Fruit fly (Drosophila melanogaster) whole organism, embryonic: Measurements from ENCODE around the gene CG14984.

Source experiments
- Abd-B ChIP-seq: fragments of 200-800 bp; sonication (Bioruptor generic); optimal IDR thresholded peaks from 2 replicates; lab custom pipeline; 2018; ENCODE audit warnings: missing biosample characterization, mild to moderate bottlenecking, missing genetic modification characterization, moderate library complexity
- CG10543 ChIP-seq: fragments of 200-800 bp; sonication (Bioruptor generic); optimal IDR thresholded peaks from 3 replicates; lab custom pipeline; 2017; ENCODE audit warnings: missing biosample characterization, mild to moderate bottlenecking, missing genetic modification characterization, moderate library complexity
- CG11085 ChIP-seq: fragments of 200-800 bp; sonication (Bioruptor generic); IDR thresholded peaks from 2 replicates; pipeline ENCODE4 v1.3.6; 2022; ENCODE audit warnings: missing biosample characterization, missing genetic modification characterization
- CG12219 ChIP-seq: fragments of 200-800 bp; sonication (Bioruptor generic); optimal IDR thresholded peaks from 3 replicates; lab custom pipeline; 2018; ENCODE audit warnings: missing biosample characterization, mild to moderate bottlenecking, missing genetic modification characterization
- CG12236 ChIP-seq: fragments of 200-800 bp; sonication (Bioruptor generic); optimal IDR thresholded peaks from 2 replicates; lab custom pipeline; 2016; ENCODE audit warnings: missing biosample characterization, missing genetic modification characterization
- CG13424 ChIP-seq: fragments of 200-800 bp; sonication (Bioruptor generic); optimal IDR thresholded peaks from 2 replicates; lab custom pipeline; 2019; ENCODE audit warnings: missing biosample characterization, mild to moderate bottlenecking, missing genetic modification characterization, moderate library complexity
- CG13624 ChIP-seq: fragments of 200-800 bp; sonication (Bioruptor generic); optimal IDR thresholded peaks from 2 replicates; lab custom pipeline; 2016; ENCODE audit warnings: missing biosample characterization, missing genetic modification characterization
- CG17568 ChIP-seq: fragments of 200-800 bp; sonication (Bioruptor generic); optimal IDR thresholded peaks from 2 replicates; lab custom pipeline; 2018; ENCODE audit warnings: missing biosample characterization, mild to moderate bottlenecking, missing genetic modification characterization, moderate library complexity
- CG1832 ChIP-seq: fragments of 200-800 bp; sonication (Bioruptor generic); optimal IDR thresholded peaks from 2 replicates; lab custom pipeline; 2017; ENCODE audit warnings: missing biosample characterization, mild to moderate bottlenecking, missing genetic modification characterization, inconsistent platforms
- CG18476 ChIP-seq: fragments of 200-800 bp; sonication (Bioruptor generic); optimal IDR thresholded peaks from 2 replicates; lab custom pipeline; 2016; ENCODE audit warnings: missing biosample characterization, mild to moderate bottlenecking, missing genetic modification characterization
- CG2678 ChIP-seq: fragments of 200-800 bp; sonication (Bioruptor generic); optimal IDR thresholded peaks from 3 replicates; lab custom pipeline; 2019; ENCODE audit warnings: missing biosample characterization, mild to moderate bottlenecking, missing genetic modification characterization, moderate library complexity
- CG3065 ChIP-seq: fragments of 200-800 bp; sonication (Bioruptor generic); optimal IDR thresholded peaks from 2 replicates; lab custom pipeline; 2016; ENCODE audit warnings: missing biosample characterization, missing genetic modification characterization
- CG31224 ChIP-seq: fragments of 200-800 bp; sonication (Bioruptor generic); IDR thresholded peaks from 2 replicates; pipeline ENCODE4 v1.3.6; 2022; ENCODE audit warnings: missing biosample characterization, missing genetic modification characterization
- CG32772 ChIP-seq: fragments of 200-800 bp; sonication (Bioruptor generic); IDR thresholded peaks from 2 replicates; pipeline ENCODE4 v1.3.6; 2022; ENCODE audit warnings: missing biosample characterization, missing genetic modification characterization
- CG4854 ChIP-seq: fragments of 200-800 bp; sonication (Bioruptor generic); optimal IDR thresholded peaks from 2 replicates; lab custom pipeline; 2016; ENCODE audit warnings: missing biosample characterization, missing genetic modification characterization, inconsistent platforms
- CG6791 ChIP-seq: fragments of 200-800 bp; sonication (Bioruptor generic); IDR thresholded peaks from 3 replicates; pipeline ENCODE4 v1.3.6; 2022; ENCODE audit warnings: missing biosample characterization, missing genetic modification characterization; ENCODE audit not compliant: partially characterized antibody
- CG6854 ChIP-seq: fragments of 200-800 bp; sonication (Bioruptor generic); optimal IDR thresholded peaks from 3 replicates; lab custom pipeline; 2017; ENCODE audit warnings: missing biosample characterization, mild to moderate bottlenecking, missing genetic modification characterization
- CG7271 ChIP-seq: fragments of 200-800 bp; sonication (Bioruptor generic); optimal IDR thresholded peaks from 2 replicates; lab custom pipeline; 2018; ENCODE audit warnings: missing biosample characterization, mild to moderate bottlenecking, missing genetic modification characterization, moderate library complexity
- CG9215 ChIP-seq: fragments of 200-800 bp; sonication (Bioruptor generic); IDR thresholded peaks from 2 replicates; pipeline ENCODE4 v1.3.6; 2022; ENCODE audit warnings: missing biosample characterization, missing genetic modification characterization
- CG9727 ChIP-seq: fragments of 200-800 bp; sonication (Bioruptor generic); optimal IDR thresholded peaks from 3 replicates; lab custom pipeline; 2017; ENCODE audit warnings: missing biosample characterization, mild to moderate bottlenecking, missing genetic modification characterization
- CG9797 ChIP-seq: fragments of 200-800 bp; sonication (Bioruptor generic); optimal IDR thresholded peaks from 3 replicates; lab custom pipeline; 2018; ENCODE audit warnings: missing biosample characterization, mild to moderate bottlenecking, missing genetic modification characterization
- CoRest ChIP-seq: fragments of 200-800 bp; sonication (Bioruptor generic); optimal IDR thresholded peaks from 3 replicates; lab custom pipeline; 2018; ENCODE audit warnings: missing biosample characterization, mild to moderate bottlenecking, missing genetic modification characterization, moderate library complexity
- Fer1 ChIP-seq: fragments of 200-800 bp; sonication (Bioruptor generic); optimal IDR thresholded peaks from 2 replicates; lab custom pipeline; 2017; ENCODE audit warnings: missing biosample characterization, mild to moderate bottlenecking, missing genetic modification characterization
- Hand ChIP-seq: fragments of 200-800 bp; sonication (Bioruptor generic); optimal IDR thresholded peaks from 2 replicates; lab custom pipeline; 2017; ENCODE audit warnings: mild to moderate bottlenecking, missing biosample characterization, missing genetic modification reagents, missing genetic modification characterization
- HmgD ChIP-seq: fragments of 200-800 bp; sonication (Bioruptor generic); optimal IDR thresholded peaks from 3 replicates; lab custom pipeline; 2016; ENCODE audit warnings: missing biosample characterization, missing genetic modification characterization
- MESR4 ChIP-seq: fragments of 200-800 bp; sonication (Bioruptor generic); optimal IDR thresholded peaks from 2 replicates; lab custom pipeline; 2018; ENCODE audit warnings: missing biosample characterization, mild to moderate bottlenecking, missing genetic modification characterization, moderate library complexity
- MTF-1 ChIP-seq: fragments of 200-800 bp; sonication (Bioruptor generic); optimal IDR thresholded peaks from 2 replicates; lab custom pipeline; 2018; ENCODE audit warnings: missing biosample characterization, mild to moderate bottlenecking, missing genetic modification characterization, borderline replicate concordance
- Opbp ChIP-seq: fragments of 200-800 bp; sonication (Bioruptor generic); IDR thresholded peaks from 3 replicates; pipeline ENCODE4 v1.3.6; 2022; ENCODE audit warnings: missing biosample characterization, missing genetic modification characterization; ENCODE audit not compliant: partially characterized antibody
- Pdp1 ChIP-seq, 2 experiments: fragments of 200-800 bp; sonication (Bioruptor generic); optimal IDR thresholded peaks; 3 replicates each; lab custom pipeline; 2016; ENCODE audit warnings: missing biosample characterization in 2 of 2, missing genetic modification characterization in 2 of 2, mild to moderate bottlenecking in 1 of 2, moderate library complexity in 1 of 2
- Sry-β ChIP-seq: fragments of 200-800 bp; sonication (Bioruptor generic); optimal IDR thresholded peaks from 2 replicates; lab custom pipeline; 2018; ENCODE audit warnings: missing biosample characterization, mild to moderate bottlenecking, missing genetic modification characterization, moderate library complexity
- Trl ChIP-seq, 3 experiments: fragments of >200 bp in 2 of 3; fragments of 200-800 bp in 1 of 3; sonication (Bioruptor generic) in 1 of 3; optimal IDR thresholded peaks; 2 replicates in 1 of 3; 3 replicates in 2 of 3; lab custom pipeline; 2016 to 2017; ENCODE audit warnings: missing biosample characterization in 1 of 3, missing genetic modification characterization in 1 of 3
- bcd ChIP-seq: fragments of 200-800 bp; sonication (Bioruptor generic); optimal IDR thresholded peaks from 2 replicates; lab custom pipeline; 2017; ENCODE audit warnings: missing biosample characterization, mild to moderate bottlenecking, missing genetic modification characterization
- bowl ChIP-seq: fragments of 200-800 bp; sonication (Bioruptor generic); IDR thresholded peaks from 2 replicates; pipeline ENCODE4 v1.3.6; 2022; ENCODE audit warnings: missing biosample characterization, missing genetic modification characterization
- cad ChIP-seq: fragments of >200 bp; optimal IDR thresholded peaks from 2 replicates; lab custom pipeline; 2017; ENCODE audit warnings: missing biosample characterization, missing genetic modification characterization
- chif ChIP-seq, 2 experiments: fragments of 200-800 bp; sonication (Bioruptor generic); optimal IDR thresholded peaks; 3 replicates each; lab custom pipeline; 2016; ENCODE audit warnings: missing biosample characterization in 2 of 2, missing genetic modification characterization in 2 of 2
- crc ChIP-seq: fragments of 200-800 bp; sonication (Bioruptor generic); optimal IDR thresholded peaks from 2 replicates; lab custom pipeline; 2016; ENCODE audit warnings: missing biosample characterization, missing genetic modification characterization
- dpn ChIP-seq, 2 experiments: fragments of 200-800 bp; sonication (Bioruptor generic); optimal IDR thresholded peaks; 3 replicates each; lab custom pipeline; 2016; ENCODE audit warnings: missing biosample characterization in 2 of 2, missing genetic modification characterization in 2 of 2
- hkb ChIP-seq, 2 experiments: fragments of 200-800 bp in 1 of 2; fragments of >200 bp in 1 of 2; sonication (Bioruptor generic) in 1 of 2; IDR thresholded peaks in 1 of 2; optimal IDR thresholded peaks in 1 of 2; 2 replicates each; pipeline versions ENCODE4 v1.3.6 to Lab custom; 2017 to 2022; ENCODE audit warnings: missing biosample characterization in 1 of 2, missing genetic modification characterization in 1 of 2
- jumu ChIP-seq: fragments of 200-800 bp; sonication (Bioruptor generic); optimal IDR thresholded peaks from 3 replicates; lab custom pipeline; 2016; ENCODE audit warnings: missing biosample characterization, missing genetic modification characterization
- klu ChIP-seq: fragments of 200-800 bp; sonication (Bioruptor generic); IDR thresholded peaks from 2 replicates; pipeline ENCODE4 v1.3.6; 2022; ENCODE audit warnings: missing biosample characterization, missing genetic modification characterization
- otp ChIP-seq: fragments of 200-800 bp; sonication (Bioruptor generic); IDR thresholded peaks from 3 replicates; pipeline ENCODE4, ENCODE4 v1.3.6; 2022; ENCODE audit warnings: missing biosample characterization, missing genetic modification characterization
- peb ChIP-seq: fragments of 200-800 bp; sonication (Bioruptor generic); IDR thresholded peaks from 2 replicates; pipeline ENCODE4 v1.3.6; 2022; ENCODE audit warnings: missing biosample characterization, missing genetic modification characterization
- pzg ChIP-seq: fragments of 200-800 bp; sonication (Bioruptor generic); optimal IDR thresholded peaks from 3 replicates; lab custom pipeline; 2018; ENCODE audit warnings: missing biosample characterization, mild to moderate bottlenecking, missing genetic modification characterization, moderate library complexity
- rib ChIP-seq: fragments of 200-800 bp; sonication (Bioruptor generic); IDR thresholded peaks from 2 replicates; pipeline ENCODE4 v1.3.6; 2022; ENCODE audit warnings: missing biosample characterization, missing genetic modification characterization
- sr ChIP-seq: fragments of 200-800 bp; sonication (Bioruptor generic); IDR thresholded peaks from 3 replicates; pipeline ENCODE4 v1.3.6; 2022; ENCODE audit warnings: missing biosample characterization, missing genetic modification characterization
- tgo ChIP-seq: fragments of 200-800 bp; sonication (Bioruptor generic); IDR thresholded peaks from 3 replicates; pipeline ENCODE4 v1.3.6; 2022; ENCODE audit warnings: missing biosample characterization, missing genetic modification characterization
- tio ChIP-seq: fragments of 200-800 bp; sonication (Bioruptor generic); optimal IDR thresholded peaks from 2 replicates; lab custom pipeline; 2017; ENCODE audit warnings: missing biosample characterization, missing genetic modification characterization, inconsistent platforms
- vvl ChIP-seq: fragments of 200-800 bp; sonication (Bioruptor generic); IDR thresholded peaks from 2 replicates; pipeline ENCODE4 v1.3.6; 2022; ENCODE audit warnings: missing biosample characterization, missing genetic modification characterization
- zfh2 ChIP-seq: fragments of 200-800 bp; sonication (Bioruptor generic); optimal IDR thresholded peaks from 2 replicates; lab custom pipeline; 2016; ENCODE audit warnings: missing biosample characterization, missing genetic modification characterization

The CG14984 gene

dm6 chr3L:3935567-3936207 lies 16.7 kb downstream of the CG14984 start, which contains the start of gene Eip63F-1 (continued):
- peak; percentile 39; the same call in 1 of the 2 replicates for TF ChIP-seq klu (GFP tag; lab: Robert Waterston, UW)
- no peak for TF ChIP-seq HmgD
- no peak for TF ChIP-seq peb
- no peak for TF ChIP-seq CG6791 (GFP tag; lab: Robert Waterston, UW)
- peak; percentile 0 for TF ChIP-seq zfh2 (GFP tag; lab: Kevin White, UChicago)
- TF ChIP-seq CG6854 (GFP tag; lab: Kevin White, UChicago) = no peak
- TF ChIP-seq dpn (GFP tag; optimal IDR thresholded peaks at IDR 0.05; lab: Kevin White, UChicago) = peak in 1 of 2 experiments; percentile 62
- TF ChIP-seq CG4854 (GFP tag; lab: Kevin White, UChicago) = no peak
- 0 out of 2 replicates have a peak, but pooled peaks have one; percentile 34 for TF ChIP-seq CG9215 (GFP tag; lab: Robert Waterston, UW)
- TF ChIP-seq MTF-1 (GFP tag; lab: Kevin White, UChicago) = no peak
- no peak for TF ChIP-seq CG1832
- no peak for TF ChIP-seq CG17568 (GFP tag; lab: Kevin White, UChicago)
- TF ChIP-seq Fer1 (GFP tag; lab: Kevin White, UChicago) = peak; percentile 68
- TF ChIP-seq tio = peak; percentile 49
- no peak for TF ChIP-seq cad (GFP tag; lab: Kevin White, UChicago)
- no peak for TF ChIP-seq otp (GFP tag; lab: Robert Waterston, UW)
- TF ChIP-seq Pdp1 (GFP tag; optimal IDR thresholded peaks at IDR 0.05; lab: Kevin White, UChicago) = peak in 1 of 2 experiments; percentile 14
- TF ChIP-seq CG13624 (GFP tag; lab: Kevin White, UChicago) = no peak
- no peak for TF ChIP-seq CG18476 (GFP tag; lab: Kevin White, UChicago)
- no peak for TF ChIP-seq CG9797 (GFP tag; lab: Kevin White, UChicago)
- TF ChIP-seq CG31224 (GFP tag; lab: Robert Waterston, UW) = no peak
- TF ChIP-seq CoRest = peak; percentile 83
- no peak for TF ChIP-seq Trl (optimal IDR thresholded peaks at IDR 0.05; lab: Kevin White, UChicago)
- TF ChIP-seq Trl (GFP tag; optimal IDR thresholded peaks at IDR 0.05; lab: Kevin White, UChicago) = no peak
- no peak for TF ChIP-seq hkb (optimal IDR thresholded peaks at IDR 0.05; lab: Kevin White, UChicago)
- 0 out of 2 replicates have a peak, but pooled peaks have one; percentile 9 for TF ChIP-seq hkb (GFP tag; IDR thresholded peaks at IDR 0.05; lab: Robert Waterston, UW)
- TF ChIP-seq CG9727 (GFP tag; lab: Kevin White, UChicago) = peak; percentile 64
- TF ChIP-seq CG3065 (GFP tag; lab: Kevin White, UChicago) = no peak
- TF ChIP-seq rib (GFP tag; lab: Robert Waterston, UW) = no peak
- TF ChIP-seq crc (GFP tag; lab: Kevin White, UChicago) = no peak
- no peak for TF ChIP-seq MESR4 (GFP tag; lab: Kevin White, UChicago)
- no peak for TF ChIP-seq pzg (GFP tag; lab: Kevin White, UChicago)
- TF ChIP-seq CG11085 (GFP tag; lab: Robert Waterston, UW) = no peak
- peak; percentile 57 for TF ChIP-seq CG10543
- no peak for TF ChIP-seq CG7271
- TF ChIP-seq sr (GFP tag; lab: Robert Waterston, UW) = peak; percentile 76
- no peak for TF ChIP-seq Hand (GFP tag; lab: Kevin White, UChicago)
- no peak for TF ChIP-seq CG32772
- TF ChIP-seq bcd (GFP tag; lab: Kevin White, UChicago) = peak; percentile 65
- no peak for TF ChIP-seq chif (GFP tag; optimal IDR thresholded peaks at IDR 0.05; lab: Kevin White, UChicago)
- no peak for TF ChIP-seq Opbp (GFP tag; lab: Robert Waterston, UW)
- no peak; the same call in 2 of the 3 replicates for TF ChIP-seq tgo (GFP tag; lab: Robert Waterston, UW)
- no peak for TF ChIP-seq CG12219 (GFP tag; lab: Kevin White, UChicago)
- TF ChIP-seq CG2678 (tag; lab: Kevin White, UChicago) = peak; percentile 86
- TF ChIP-seq Abd-B (GFP tag; lab: Kevin White, UChicago) = peak; percentile 45
- TF ChIP-seq CG13424 (tag; lab: Kevin White, UChicago) = peak; percentile 74
- TF ChIP-seq vvl (GFP tag; lab: Robert Waterston, UW) = peak; percentile 52
- no peak for TF ChIP-seq CG12236 (GFP tag; lab: Kevin White, UChicago)
- no peak for TF ChIP-seq bowl (GFP tag; lab: Robert Waterston, UW)
- no peak for TF ChIP-seq Sry-β (GFP tag; lab: Kevin White, UChicago)
- TF ChIP-seq jumu (GFP tag; lab: Kevin White, UChicago) = no peak
